Worm (Caenorhabditis elegans) whole organism, young adult: ENCODE data around the gene unc-103.

Experiments used
- C17E4.6 ChIP-seq: fragments of 200-800 bp; sonication (Bioruptor generic); IDR thresholded peaks from 2 replicates; pipeline ENCODE4 v1.3.6; 2022; ENCODE audit warnings: missing genetic modification reagents, missing genetic modification characterization, missing compliant biosample characterization
- F23B12.7 ChIP-seq: sonication (generic microtip); optimal IDR thresholded peaks from 2 replicates; lab custom pipeline; 2017; ENCODE audit warnings: missing genetic modification characterization, mild to moderate bottlenecking, missing compliant biosample characterization, antibody characterized with exemption, moderate library complexity; ENCODE audit not compliant: insufficient read depth
- Y79H2A.3 ChIP-seq: fragments of 200-800 bp; sonication (Bioruptor generic); conservative IDR thresholded peaks from 2 replicates; pipeline ENCODE4 v1.3.6; 2022; ENCODE audit warnings: missing genetic modification reagents, missing genetic modification characterization, missing compliant biosample characterization
- attf-3 ChIP-seq: fragments of 200-800 bp; sonication (Bioruptor generic); conservative IDR thresholded peaks from 2 replicates; pipeline ENCODE4 v1.3.6; 2022; ENCODE audit warnings: missing genetic modification reagents, missing genetic modification characterization, missing compliant biosample characterization
- attf-6 ChIP-seq: fragments of 200-800 bp; sonication (Bioruptor generic); IDR thresholded peaks from 2 replicates; pipeline ENCODE4 v1.3.6; 2022; ENCODE audit warnings: missing genetic modification reagents, missing genetic modification characterization, missing compliant biosample characterization
- ets-4 ChIP-seq: fragments of 200-800 bp; sonication (Bioruptor generic); optimal IDR thresholded peaks from 2 replicates; lab custom pipeline; 2018; ENCODE audit warnings: mild to moderate bottlenecking, missing genetic modification characterization, missing compliant biosample characterization
- lir-1 ChIP-seq: fragments of 200-800 bp; sonication (Bioruptor generic); conservative IDR thresholded peaks from 2 replicates; pipeline ENCODE4 v1.3.6; 2022; ENCODE audit warnings: missing genetic modification reagents, missing genetic modification characterization, missing compliant biosample characterization
- mes-4 ChIP-seq: sonication (generic microtip); optimal IDR thresholded peaks from 2 replicates; lab custom pipeline; 2016; ENCODE audit warnings: missing genotype, missing genetic modification characterization, missing compliant biosample characterization
- snpc-4 ChIP-seq, 5 experiments: fragments of 150-350 bp in 1 of 5; sonication (generic microtip) in 4 of 5; optimal IDR thresholded peaks; 2 replicates each; lab custom pipeline; 2014 to 2018; ENCODE audit warnings: missing genetic modification characterization in 5 of 5, missing biosample characterization in 3 of 5, antibody characterized with exemption in 2 of 5, mild to moderate bottlenecking in 2 of 5, missing compliant biosample characterization in 2 of 5, missing genotype in 2 of 5, moderate library complexity in 2 of 5, missing genetic modification reagents in 1 of 5

ce11 chrIII:4131814-4132555, 16.8 kb downstream of the unc-103 start:
- no peak for TF ChIP-seq mes-4
- TF ChIP-seq F23B12.7 (tag; lab: Kevin White, UChicago), result no peak
- no peak for TF ChIP-seq lir-1
- no peak for TF ChIP-seq Y79H2A.3 (GFP tag; lab: Robert Waterston, UW)
- no peak for TF ChIP-seq C17E4.6
- no peak for TF ChIP-seq ets-4 (GFP tag; lab: Kevin White, UChicago)
- TF ChIP-seq snpc-4 (GFP tag; optimal IDR thresholded peaks at IDR 0.05; lab: Kevin White, UChicago), result no peak
- TF ChIP-seq snpc-4 (tag; optimal IDR thresholded peaks at IDR 0.05; lab: Kevin White, UChicago), result no peak
- TF ChIP-seq attf-6 (GFP tag; lab: Robert Waterston, UW), result no peak
- no peak for TF ChIP-seq attf-3 (GFP tag; lab: Robert Waterston, UW)
